Fruit fly (Drosophila melanogaster) whole organism, embryonic: ENCODE measurements around the gene Dlip1.

Experiments
- Ada2b ChIP-seq: fragments of 200-800 bp; sonication (Bioruptor generic); IDR thresholded peaks from 2 replicates; pipeline ENCODE4 v1.3.6; 2022; ENCODE audit warnings: missing biosample characterization, missing genetic modification characterization
- Bdp1 ChIP-seq: fragments of 200-800 bp; sonication (Bioruptor generic); optimal IDR thresholded peaks from 3 replicates; lab custom pipeline; 2016; ENCODE audit warnings: missing biosample characterization, missing genetic modification characterization
- CG10209 ChIP-seq: fragments of 200-800 bp; sonication (Bioruptor generic); optimal IDR thresholded peaks from 3 replicates; lab custom pipeline; 2017; ENCODE audit warnings: missing biosample characterization, mild to moderate bottlenecking, missing genetic modification characterization, missing genetic modification reagents
- CG1024 ChIP-seq: fragments of 200-800 bp; sonication (Bioruptor generic); IDR thresholded peaks from 2 replicates; pipeline ENCODE4 v1.3.6; 2022; ENCODE audit warnings: missing biosample characterization, missing genetic modification characterization
- CG10543 ChIP-seq: fragments of 200-800 bp; sonication (Bioruptor generic); optimal IDR thresholded peaks from 3 replicates; lab custom pipeline; 2017; ENCODE audit warnings: missing biosample characterization, mild to moderate bottlenecking, missing genetic modification characterization, moderate library complexity
- CG12071 ChIP-seq: fragments of 200-800 bp; sonication (Bioruptor generic); optimal IDR thresholded peaks from 3 replicates; lab custom pipeline; 2018; ENCODE audit warnings: missing biosample characterization, mild to moderate bottlenecking, missing genetic modification characterization
- CG12769 ChIP-seq: fragments of 200-800 bp; sonication (Bioruptor generic); optimal IDR thresholded peaks from 2 replicates; lab custom pipeline; 2019; ENCODE audit warnings: missing biosample characterization, mild to moderate bottlenecking, missing genetic modification characterization, moderate library complexity
- CG14860 ChIP-seq: fragments of 200-800 bp; sonication (Bioruptor generic); IDR thresholded peaks from 3 replicates; pipeline ENCODE4 v1.3.6; 2022; ENCODE audit warnings: missing biosample characterization, missing genetic modification characterization; ENCODE audit not compliant: partially characterized antibody
- CG14965 ChIP-seq: fragments of 200-800 bp; sonication (Bioruptor generic); optimal IDR thresholded peaks from 2 replicates; lab custom pipeline; 2016; ENCODE audit warnings: missing biosample characterization, missing genetic modification characterization, borderline replicate concordance
- CG15269 ChIP-seq: fragments of 200-800 bp; sonication (Bioruptor generic); optimal IDR thresholded peaks from 2 replicates; lab custom pipeline; 2018; ENCODE audit warnings: missing biosample characterization, mild to moderate bottlenecking, missing genetic modification characterization, moderate library complexity
- CG1529 ChIP-seq: fragments of 200-800 bp; sonication (Bioruptor generic); optimal IDR thresholded peaks from 3 replicates; lab custom pipeline; 2018; ENCODE audit warnings: missing biosample characterization, missing genetic modification characterization
- CG16779 ChIP-seq: fragments of 200-800 bp; sonication (Bioruptor generic); IDR thresholded peaks from 2 replicates; pipeline ENCODE4 v1.3.6; 2022; ENCODE audit warnings: missing biosample characterization, missing genetic modification characterization
- CG18011 ChIP-seq: fragments of 200-800 bp; sonication (Bioruptor generic); optimal IDR thresholded peaks from 2 replicates; lab custom pipeline; 2017; ENCODE audit warnings: missing biosample characterization, missing genetic modification characterization, mild to moderate bottlenecking, moderate library complexity, missing genotype
- CG18764 ChIP-seq: fragments of 200-800 bp; sonication (Bioruptor generic); optimal IDR thresholded peaks from 3 replicates; lab custom pipeline; 2016; ENCODE audit warnings: missing biosample characterization, missing genetic modification characterization
- CG2120 ChIP-seq: fragments of 200-800 bp; sonication (Bioruptor generic); optimal IDR thresholded peaks from 3 replicates; lab custom pipeline; 2016; ENCODE audit warnings: missing biosample characterization, missing genetic modification characterization
- CG30431 ChIP-seq: fragments of 200-800 bp; sonication (Bioruptor generic); optimal IDR thresholded peaks from 2 replicates; lab custom pipeline; 2017; ENCODE audit warnings: missing biosample characterization, missing genetic modification characterization
- CG31388 ChIP-seq: fragments of 200-800 bp; sonication (Bioruptor generic); optimal IDR thresholded peaks from 2 replicates; lab custom pipeline; 2016; ENCODE audit warnings: missing biosample characterization, missing genetic modification characterization
- CG33213 ChIP-seq: fragments of 200-800 bp; sonication (Bioruptor generic); optimal IDR thresholded peaks from 3 replicates; lab custom pipeline; 2016; ENCODE audit warnings: missing biosample characterization, missing genetic modification characterization
- CG3407 ChIP-seq: fragments of 200-800 bp; sonication (Bioruptor generic); optimal IDR thresholded peaks from 2 replicates; lab custom pipeline; 2018; ENCODE audit warnings: missing biosample characterization, mild to moderate bottlenecking, missing genetic modification characterization
- CG5953 ChIP-seq: fragments of 200-800 bp; sonication (Bioruptor generic); IDR thresholded peaks from 2 replicates; pipeline ENCODE4 v1.3.6; 2022; ENCODE audit warnings: missing biosample characterization, missing genetic modification characterization
- CG8924 ChIP-seq: fragments of 200-800 bp; optimal IDR thresholded peaks from 3 replicates; lab custom pipeline; 2019; ENCODE audit warnings: missing biosample characterization, mild to moderate bottlenecking, missing genetic modification characterization, moderate library complexity
- CG9437 ChIP-seq: fragments of 200-800 bp; sonication (Bioruptor generic); optimal IDR thresholded peaks from 2 replicates; lab custom pipeline; 2018; ENCODE audit warnings: missing biosample characterization, mild to moderate bottlenecking, missing genetic modification characterization
- CG9797 ChIP-seq: fragments of 200-800 bp; sonication (Bioruptor generic); optimal IDR thresholded peaks from 3 replicates; lab custom pipeline; 2018; ENCODE audit warnings: missing biosample characterization, mild to moderate bottlenecking, missing genetic modification characterization
- Dfd ChIP-seq, 2 experiments: fragments of >200 bp; optimal IDR thresholded peaks; 2 replicates each; lab custom pipeline; 2017; ENCODE audit warnings: missing biosample characterization in 2 of 2, missing genetic modification characterization in 2 of 2
- Drgx ChIP-seq: fragments of 200-800 bp; sonication (Bioruptor generic); IDR thresholded peaks from 2 replicates; pipeline ENCODE4 v1.3.6; 2022; ENCODE audit warnings: missing biosample characterization, missing genetic modification characterization
- Ets97D ChIP-seq: fragments of 200-800 bp; sonication (Bioruptor generic); optimal IDR thresholded peaks from 3 replicates; lab custom pipeline; 2016; ENCODE audit warnings: missing biosample characterization, missing genetic modification characterization
- HLH3B ChIP-seq: fragments of 200-800 bp; sonication (Bioruptor generic); IDR thresholded peaks from 2 replicates; pipeline ENCODE4 v1.3.6; 2022; ENCODE audit warnings: missing biosample characterization, missing genetic modification characterization
- Mrtf ChIP-seq: fragments of 200-800 bp; sonication (Bioruptor generic); IDR thresholded peaks from 3 replicates; pipeline ENCODE4 v1.3.6; 2022; ENCODE audit warnings: missing biosample characterization, missing genetic modification characterization
- NC2α ChIP-seq: fragments of 200-800 bp; sonication (Bioruptor generic); optimal IDR thresholded peaks from 2 replicates; lab custom pipeline; 2016; ENCODE audit warnings: missing biosample characterization, missing genetic modification characterization
- Opbp ChIP-seq: fragments of 200-800 bp; sonication (Bioruptor generic); IDR thresholded peaks from 3 replicates; pipeline ENCODE4 v1.3.6; 2022; ENCODE audit warnings: missing biosample characterization, missing genetic modification characterization; ENCODE audit not compliant: partially characterized antibody
- Rfx ChIP-seq: fragments of 200-800 bp; sonication (Bioruptor generic); IDR thresholded peaks from 2 replicates; pipeline ENCODE4 v1.3.6; 2022; ENCODE audit warnings: missing biosample characterization, missing genetic modification characterization
- Scr ChIP-seq: fragments of 200-800 bp; sonication (Bioruptor generic); IDR thresholded peaks from 2 replicates; pipeline ENCODE4 v1.3.6; 2022; ENCODE audit warnings: missing biosample characterization, missing genetic modification characterization; ENCODE audit not compliant: partially characterized antibody
- Sox102F ChIP-seq: fragments of 200-800 bp; sonication (Bioruptor generic); optimal IDR thresholded peaks from 2 replicates; lab custom pipeline; 2018; ENCODE audit warnings: missing biosample characterization, mild to moderate bottlenecking, missing genetic modification characterization, moderate library complexity
- bcd ChIP-seq: fragments of 200-800 bp; sonication (Bioruptor generic); optimal IDR thresholded peaks from 2 replicates; lab custom pipeline; 2017; ENCODE audit warnings: missing biosample characterization, mild to moderate bottlenecking, missing genetic modification characterization
- exex ChIP-seq: fragments of 200-800 bp; sonication (Bioruptor generic); optimal IDR thresholded peaks from 4 replicates; lab custom pipeline; 2018; ENCODE audit warnings: missing biosample characterization, mild to moderate bottlenecking, missing genetic modification characterization, moderate library complexity
- gce ChIP-seq: fragments of 200-800 bp; sonication (Bioruptor generic); IDR thresholded peaks from 3 replicates; pipeline ENCODE4 v1.3.6; 2022; ENCODE audit warnings: missing biosample characterization, missing genetic modification characterization
- gcm2 ChIP-seq: fragments of 200-800 bp; sonication (Bioruptor generic); optimal IDR thresholded peaks from 2 replicates; lab custom pipeline; 2016; ENCODE audit warnings: missing biosample characterization, missing genetic modification characterization
- gsb ChIP-seq: fragments of 200-800 bp; sonication (Bioruptor generic); IDR thresholded peaks from 2 replicates; pipeline ENCODE4 v1.3.6; 2022; ENCODE audit warnings: missing biosample characterization, missing genetic modification characterization
- kni ChIP-seq: fragments of 200-800 bp; sonication (Bioruptor generic); optimal IDR thresholded peaks from 3 replicates; lab custom pipeline; 2017; ENCODE audit warnings: mild to moderate bottlenecking, missing biosample characterization, missing genetic modification reagents, missing genetic modification characterization
- knrl ChIP-seq: fragments of 200-800 bp; sonication (Bioruptor generic); IDR thresholded peaks from 3 replicates; pipeline ENCODE4 v1.3.6; 2022; ENCODE audit warnings: missing biosample characterization, missing genetic modification characterization; ENCODE audit not compliant: partially characterized antibody
- nau ChIP-seq: fragments of 200-800 bp; sonication (Bioruptor generic); optimal IDR thresholded peaks from 3 replicates; lab custom pipeline; 2017; ENCODE audit warnings: missing biosample characterization, mild to moderate bottlenecking, missing genetic modification characterization, missing genetic modification reagents
- peb ChIP-seq: fragments of 200-800 bp; sonication (Bioruptor generic); IDR thresholded peaks from 2 replicates; pipeline ENCODE4 v1.3.6; 2022; ENCODE audit warnings: missing biosample characterization, missing genetic modification characterization
- phol ChIP-seq: fragments of 200-800 bp; sonication (Bioruptor generic); optimal IDR thresholded peaks from 3 replicates; lab custom pipeline; 2018; ENCODE audit warnings: missing biosample characterization, mild to moderate bottlenecking, missing genetic modification characterization, moderate library complexity
- salm ChIP-seq: fragments of 200-800 bp; sonication (Bioruptor generic); optimal IDR thresholded peaks from 2 replicates; lab custom pipeline; 2018; ENCODE audit warnings: missing biosample characterization, mild to moderate bottlenecking, missing genetic modification characterization
- scrt ChIP-seq: fragments of 200-800 bp; sonication (Bioruptor generic); optimal IDR thresholded peaks from 2 replicates; lab custom pipeline; 2018; ENCODE audit warnings: missing biosample characterization, mild to moderate bottlenecking, missing genetic modification characterization, moderate library complexity
- sd ChIP-seq: fragments of 200-800 bp; sonication (Bioruptor generic); optimal IDR thresholded peaks from 3 replicates; lab custom pipeline; 2018; ENCODE audit warnings: missing biosample characterization, mild to moderate bottlenecking, missing genetic modification characterization, moderate library complexity
- stc ChIP-seq: fragments of 200-800 bp; sonication (Bioruptor generic); IDR thresholded peaks from 2 replicates; pipeline ENCODE4 v1.3.6; 2022; ENCODE audit warnings: missing biosample characterization, missing genetic modification characterization
- stwl ChIP-seq: fragments of 200-800 bp; sonication (Bioruptor generic); optimal IDR thresholded peaks from 3 replicates; lab custom pipeline; 2018; ENCODE audit warnings: missing biosample characterization, mild to moderate bottlenecking, missing genetic modification characterization, moderate library complexity
- tgo ChIP-seq: fragments of 200-800 bp; sonication (Bioruptor generic); IDR thresholded peaks from 3 replicates; pipeline ENCODE4 v1.3.6; 2022; ENCODE audit warnings: missing biosample characterization, missing genetic modification characterization
- usp ChIP-seq: fragments of >200 bp; optimal IDR thresholded peaks from 2 replicates; lab custom pipeline; 2017; ENCODE audit warnings: missing biosample characterization, missing genetic modification characterization
- wdn ChIP-seq: fragments of 200-800 bp; sonication (Bioruptor generic); IDR thresholded peaks from 2 replicates; pipeline ENCODE4 v1.3.6; 2022; ENCODE audit warnings: missing biosample characterization, missing genetic modification characterization

Gene Dlip1

DNA sequence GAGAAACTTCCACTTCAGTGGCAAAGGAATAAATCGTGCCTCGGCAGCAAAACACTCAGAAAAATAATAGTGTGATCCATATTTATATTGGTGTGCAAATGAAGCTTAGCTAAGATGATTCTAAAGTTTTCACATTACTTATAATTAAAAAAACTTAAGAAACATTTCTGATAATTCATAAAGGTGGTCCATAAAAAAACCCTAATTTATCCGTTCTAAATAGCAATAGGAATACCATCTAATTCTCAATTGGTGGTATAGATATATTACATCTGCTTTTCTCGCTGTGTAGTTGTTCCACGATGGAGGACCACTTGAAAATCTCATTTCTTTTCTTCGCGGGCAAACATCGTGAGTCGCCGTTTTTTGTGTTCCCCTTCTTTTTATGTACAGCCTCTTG is 3.3 kb upstream of the Dlip1 start (continued):
- no peak for TF ChIP-seq CG3407 (GFP tag; lab: Kevin White, UChicago)
- no peak for TF ChIP-seq Dfd (GFP tag; optimal IDR thresholded peaks at IDR 0.05; lab: Kevin White, UChicago)
- no peak for TF ChIP-seq gcm2
- no peak for TF ChIP-seq stwl
- no peak for TF ChIP-seq CG30431 (GFP tag; lab: Kevin White, UChicago)
- TF ChIP-seq stc: peak; percentile 19; the same call in 1 of the 2 replicates
- TF ChIP-seq CG2120 (GFP tag; lab: Kevin White, UChicago): peak; percentile 67
- no peak for TF ChIP-seq CG1024 (GFP tag; lab: Robert Waterston, UW)
- no peak for TF ChIP-seq CG31388 (GFP tag; lab: Kevin White, UChicago)
- no peak for TF ChIP-seq Mrtf (GFP tag; lab: Robert Waterston, UW)
- peak; percentile 77 for TF ChIP-seq phol
- TF ChIP-seq CG12769 (tag; lab: Kevin White, UChicago): no peak
- TF ChIP-seq Drgx (GFP tag; lab: Robert Waterston, UW): peak; percentile 50
- no peak for TF ChIP-seq CG8924
- TF ChIP-seq CG5953 (GFP tag; lab: Robert Waterston, UW): no peak
- no peak; the same call in 1 of the 2 replicates for TF ChIP-seq peb (GFP tag; lab: Robert Waterston, UW)
- peak; percentile 65 for TF ChIP-seq Sox102F
- no peak for TF ChIP-seq gce (GFP tag; lab: Robert Waterston, UW)
- no peak for TF ChIP-seq sd (tag; lab: Kevin White, UChicago)
- peak; percentile 35 for TF ChIP-seq CG1529 (GFP tag; lab: Kevin White, UChicago)
- no peak for TF ChIP-seq knrl (GFP tag; lab: Robert Waterston, UW)
- TF ChIP-seq CG12071 (GFP tag; lab: Kevin White, UChicago): peak; percentile 42
- TF ChIP-seq Rfx (GFP tag; lab: Robert Waterston, UW): peak; percentile 37; the same call in 1 of the 2 replicates
- TF ChIP-seq Opbp (GFP tag; lab: Robert Waterston, UW): no peak
- peak; percentile 3 for TF ChIP-seq CG33213 (GFP tag; lab: Kevin White, UChicago)
- TF ChIP-seq salm: no peak
- TF ChIP-seq kni (GFP tag; lab: Kevin White, UChicago): no peak
- TF ChIP-seq HLH3B (GFP tag; lab: Robert Waterston, UW): peak; percentile 54
- no peak for TF ChIP-seq NC2α (GFP tag; lab: Kevin White, UChicago)
- no peak for TF ChIP-seq CG9797 (GFP tag; lab: Kevin White, UChicago)
- TF ChIP-seq tgo (GFP tag; lab: Robert Waterston, UW): peak; percentile 25; the same call in 1 of the 3 replicates
- TF ChIP-seq CG18011 (GFP tag; lab: Kevin White, UChicago): no peak
- no peak for TF ChIP-seq CG16779
- TF ChIP-seq bcd: peak; percentile 51
- TF ChIP-seq scrt: peak; percentile 39
- no peak for TF ChIP-seq usp (GFP tag; lab: Kevin White, UChicago)
- TF ChIP-seq nau: no peak
- TF ChIP-seq Bdp1 (GFP tag; lab: Kevin White, UChicago): no peak
- TF ChIP-seq CG10209: peak; percentile 65
- peak; percentile 51; the same call in 1 of the 2 replicates for TF ChIP-seq Ada2b (GFP tag; lab: Robert Waterston, UW)
- no peak for TF ChIP-seq Scr (GFP tag; lab: Robert Waterston, UW)
- no peak for TF ChIP-seq exex (tag; lab: Kevin White, UChicago)
- no peak for TF ChIP-seq gsb (GFP tag; lab: Robert Waterston, UW)
- TF ChIP-seq Ets97D (GFP tag; lab: Kevin White, UChicago): no peak
- no peak for TF ChIP-seq wdn
- TF ChIP-seq CG10543 (GFP tag; lab: Kevin White, UChicago): no peak
- TF ChIP-seq CG14965 (GFP tag; lab: Kevin White, UChicago): no peak
- no peak for TF ChIP-seq CG9437
- peak; percentile 44 for TF ChIP-seq CG18764 (GFP tag; lab: Kevin White, UChicago)
- peak; percentile 62 for TF ChIP-seq CG15269
- TF ChIP-seq CG14860 (GFP tag; lab: Robert Waterston, UW): no peak
